Worm (Caenorhabditis elegans) whole organism, L3 larva: ENCODE measurements around the gene F59E12.17.

Experiments used
- R02D3.7 ChIP-seq: fragments of 150-350 bp; optimal IDR thresholded peaks from 2 replicates; lab custom pipeline; 2014; ENCODE audit warnings: missing biosample characterization, missing genetic modification characterization
- ZK546.5 ChIP-seq: sonication (generic microtip); optimal IDR thresholded peaks from 2 replicates; lab custom pipeline; 2017; ENCODE audit warnings: missing biosample characterization, missing genetic modification characterization
- aly-2 ChIP-seq: fragments of 150-350 bp; optimal IDR thresholded peaks from 2 replicates; lab custom pipeline; 2014; ENCODE audit warnings: missing biosample characterization, missing genetic modification characterization
- ama-1 ChIP-seq: fragments of 150-350 bp; optimal IDR thresholded peaks from 2 replicates; lab custom pipeline; 2018
- ceh-16 ChIP-seq: sonication (generic microtip); optimal IDR thresholded peaks from 2 replicates; lab custom pipeline; 2017; ENCODE audit warnings: missing biosample characterization, missing genetic modification characterization
- ceh-28 ChIP-seq: fragments of 150-350 bp; optimal IDR thresholded peaks from 2 replicates; lab custom pipeline; 2014; ENCODE audit warnings: missing biosample characterization, missing genetic modification reagents, missing genetic modification characterization
- ceh-82 ChIP-seq: fragments of 150-350 bp; optimal IDR thresholded peaks from 2 replicates; lab custom pipeline; 2014; ENCODE audit warnings: missing biosample characterization, missing genetic modification characterization
- ceh-9 ChIP-seq: sonication (generic microtip); optimal IDR thresholded peaks from 2 replicates; lab custom pipeline; 2018; ENCODE audit warnings: missing biosample characterization, missing genetic modification characterization
- daf-12 ChIP-seq: fragments of 150-350 bp; optimal IDR thresholded peaks from 2 replicates; lab custom pipeline; 2014; ENCODE audit warnings: missing biosample characterization, missing genetic modification reagents, missing genetic modification characterization
- egl-27 ChIP-seq: sonication (generic microtip); optimal IDR thresholded peaks from 4 replicates; lab custom pipeline; 2017; ENCODE audit warnings: missing biosample characterization, missing genetic modification reagents, missing genetic modification characterization
- egl-5 ChIP-seq: fragments of 150-350 bp; optimal IDR thresholded peaks from 2 replicates; lab custom pipeline; 2017; ENCODE audit warnings: missing biosample characterization, missing genetic modification reagents, missing genetic modification characterization, inconsistent platforms
- elt-1 ChIP-seq: fragments of 150-350 bp; optimal IDR thresholded peaks from 2 replicates; lab custom pipeline; 2014; ENCODE audit warnings: missing biosample characterization, missing genetic modification characterization
- elt-2 ChIP-seq: sonication (generic microtip); optimal IDR thresholded peaks from 2 replicates; lab custom pipeline; 2016; ENCODE audit warnings: missing genetic modification reagents, mild to moderate bottlenecking, missing genetic modification characterization, missing compliant biosample characterization
- elt-3 ChIP-seq, 3 experiments: fragments of 150-350 bp in 1 of 3; sonication (generic microtip) in 2 of 3; optimal IDR thresholded peaks; 2 replicates in 2 of 3; 4 replicates in 1 of 3; lab custom pipeline; 2014 to 2017; ENCODE audit warnings: missing biosample characterization in 3 of 3, missing genetic modification characterization in 3 of 3
- fkh-10 ChIP-seq: sonication (generic microtip); optimal IDR thresholded peaks from 2 replicates; lab custom pipeline; 2017; ENCODE audit warnings: missing biosample characterization, missing genetic modification reagents, missing genetic modification characterization
- fkh-2 ChIP-seq: fragments of 150-350 bp; optimal IDR thresholded peaks from 2 replicates; lab custom pipeline; 2014; ENCODE audit warnings: missing biosample characterization, missing genetic modification reagents, missing genetic modification characterization
- fos-1 ChIP-seq: fragments of 150-350 bp; optimal IDR thresholded peaks from 2 replicates; lab custom pipeline; 2014; ENCODE audit warnings: missing biosample characterization, missing genetic modification characterization
- jun-1 ChIP-seq: fragments of 150-350 bp; optimal IDR thresholded peaks from 2 replicates; lab custom pipeline; 2014; ENCODE audit warnings: missing biosample characterization, missing genetic modification reagents, missing genetic modification characterization
- lin-15B ChIP-seq: fragments of 150-350 bp; optimal IDR thresholded peaks from 2 replicates; lab custom pipeline; 2014; ENCODE audit warnings: missing biosample characterization, missing genetic modification characterization
- lin-39 ChIP-seq: fragments of 150-350 bp; optimal IDR thresholded peaks from 2 replicates; lab custom pipeline; 2018; ENCODE audit warnings: missing biosample characterization, missing genetic modification reagents, missing genetic modification characterization
- lsy-12 ChIP-seq: sonication (generic microtip); optimal IDR thresholded peaks from 2 replicates; lab custom pipeline; 2016; ENCODE audit warnings: mild to moderate bottlenecking, missing genetic modification characterization, missing compliant biosample characterization
- mdl-1 ChIP-seq: fragments of 150-350 bp; optimal IDR thresholded peaks from 2 replicates; lab custom pipeline; 2014; ENCODE audit warnings: missing biosample characterization, missing genetic modification characterization
- mml-1 ChIP-seq: fragments of 150-350 bp; sonication (generic microtip); optimal IDR thresholded peaks from 3 replicates; lab custom pipeline; 2014; ENCODE audit warnings: missing biosample characterization, missing genetic modification characterization
- nfya-1 ChIP-seq: sonication (generic microtip); optimal IDR thresholded peaks from 2 replicates; lab custom pipeline; 2017; ENCODE audit warnings: missing genetic modification characterization, mild to moderate bottlenecking, missing compliant biosample characterization, antibody characterized with exemption, moderate library complexity; ENCODE audit not compliant: insufficient read depth
- nhr-11 ChIP-seq: fragments of 150-350 bp; optimal IDR thresholded peaks from 2 replicates; lab custom pipeline; 2014; ENCODE audit warnings: missing biosample characterization, missing genetic modification characterization
- nhr-12 ChIP-seq: fragments of 150-350 bp; optimal IDR thresholded peaks from 2 replicates; lab custom pipeline; 2014; ENCODE audit warnings: missing biosample characterization, missing genetic modification characterization
- nhr-23 ChIP-seq: fragments of 150-350 bp; optimal IDR thresholded peaks from 2 replicates; lab custom pipeline; 2014; ENCODE audit warnings: missing biosample characterization, missing genetic modification reagents, missing genetic modification characterization
- nhr-237 ChIP-seq: fragments of 150-350 bp; optimal IDR thresholded peaks from 2 replicates; lab custom pipeline; 2014; ENCODE audit warnings: missing biosample characterization, missing genetic modification characterization
- nhr-25 ChIP-seq: sonication (generic microtip); optimal IDR thresholded peaks from 2 replicates; lab custom pipeline; 2017; ENCODE audit warnings: missing biosample characterization, missing genetic modification characterization
- nhr-43 ChIP-seq: sonication (generic microtip); optimal IDR thresholded peaks from 2 replicates; lab custom pipeline; 2016; ENCODE audit warnings: mild to moderate bottlenecking, missing genetic modification characterization, missing compliant biosample characterization; ENCODE audit not compliant: poor library complexity, severe bottlenecking
- nhr-76 ChIP-seq: fragments of 150-350 bp; sonication (generic microtip); optimal IDR thresholded peaks from 5 replicates; lab custom pipeline; 2014; ENCODE audit warnings: missing biosample characterization, missing genetic modification characterization
- nhr-77 ChIP-seq: fragments of 150-350 bp; optimal IDR thresholded peaks from 2 replicates; lab custom pipeline; 2014; ENCODE audit warnings: missing biosample characterization, missing genetic modification characterization
- pha-4 ChIP-seq: fragments of 150-350 bp; optimal IDR thresholded peaks from 2 replicates; lab custom pipeline; 2014; ENCODE audit warnings: missing biosample characterization, missing genetic modification reagents, missing genetic modification characterization
- pqm-1 ChIP-seq: fragments of 150-350 bp; optimal IDR thresholded peaks from 2 replicates; lab custom pipeline; 2017; ENCODE audit warnings: missing biosample characterization, missing genetic modification characterization, inconsistent platforms
- sea-2 ChIP-seq: fragments of 150-350 bp; sonication (generic microtip); optimal IDR thresholded peaks from 4 replicates; lab custom pipeline; 2014; ENCODE audit warnings: missing biosample characterization, missing genetic modification reagents, missing genetic modification characterization
- snpc-4 ChIP-seq: fragments of 150-350 bp; optimal IDR thresholded peaks from 2 replicates; lab custom pipeline; 2014; ENCODE audit warnings: missing biosample characterization, missing genetic modification characterization
- tbx-2 ChIP-seq: sonication (generic microtip); optimal IDR thresholded peaks from 2 replicates; lab custom pipeline; 2016; ENCODE audit warnings: mild to moderate bottlenecking, missing genetic modification characterization, missing compliant biosample characterization
- unc-39 ChIP-seq: sonication (generic microtip); optimal IDR thresholded peaks from 4 replicates; lab custom pipeline; 2017; ENCODE audit warnings: missing biosample characterization, missing genetic modification characterization
- unc-62 ChIP-seq: fragments of 150-350 bp; sonication (generic microtip); optimal IDR thresholded peaks from 4 replicates; lab custom pipeline; 2014; ENCODE audit warnings: missing biosample characterization, missing genetic modification reagents, missing genetic modification characterization
- zag-1 ChIP-seq: fragments of 150-350 bp; optimal IDR thresholded peaks from 2 replicates; lab custom pipeline; 2014; ENCODE audit warnings: missing biosample characterization, missing genetic modification characterization
- ztf-11 ChIP-seq: fragments of 150-350 bp; optimal IDR thresholded peaks from 2 replicates; lab custom pipeline; 2014; ENCODE audit warnings: missing biosample characterization, missing genetic modification characterization
- ztf-4 ChIP-seq: fragments of 150-350 bp; optimal IDR thresholded peaks from 2 replicates; lab custom pipeline; 2014; ENCODE audit warnings: missing biosample characterization, missing genetic modification characterization

Gene F59E12.17

DNA sequence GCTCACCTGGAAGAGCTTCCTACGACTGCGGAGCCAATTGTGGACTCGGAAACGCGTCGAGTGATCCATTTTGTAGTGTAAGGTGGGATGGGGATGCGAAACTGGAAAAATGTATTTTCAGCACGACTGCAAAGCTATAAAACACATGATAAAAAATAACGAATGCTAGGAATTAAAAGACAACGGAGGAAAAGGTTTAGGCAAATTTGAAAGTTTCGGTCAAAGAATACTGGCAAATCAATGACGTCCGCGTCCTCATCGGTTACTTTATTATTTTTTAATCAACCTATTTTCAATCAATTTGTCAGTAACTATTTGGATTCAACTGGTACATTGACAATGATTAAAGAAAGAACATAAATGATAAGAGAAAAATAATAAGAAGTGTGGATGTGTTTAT lies 41.5 kb downstream of the F59E12.17 start, which contains the start of gene C17G10.7:
Gene C17G10.7 (minus strand): TSS at position 101 of the 400 bp plus-strand sequence.
- no peak for TF ChIP-seq egl-27 (tag; lab: Kevin White, UChicago)
- TF ChIP-seq R02D3.7 (tag; lab: Kevin White, UChicago) = no peak
- no peak for TF ChIP-seq mdl-1
- TF ChIP-seq mml-1 (tag; lab: Kevin White, UChicago) = no peak
- TF ChIP-seq nhr-237 (tag; lab: Kevin White, UChicago) = no peak
- TF ChIP-seq nhr-77 (tag; lab: Kevin White, UChicago) = no peak
- TF ChIP-seq sea-2 (GFP tag; lab: Kevin White, UChicago) = no peak
- TF ChIP-seq ZK546.5 (tag; lab: Kevin White, UChicago) = no peak
- TF ChIP-seq nhr-12 (tag; lab: Kevin White, UChicago) = no peak
- no peak for TF ChIP-seq elt-1 (tag; lab: Kevin White, UChicago)
- no peak for TF ChIP-seq nhr-11 (tag; lab: Kevin White, UChicago)
- TF ChIP-seq nhr-76 = no peak
- no peak for TF ChIP-seq aly-2 (tag; lab: Kevin White, UChicago)
- TF ChIP-seq fkh-10 (GFP tag; lab: Kevin White, UChicago) = no peak
- TF ChIP-seq, all 47 proteins: peak for 0

DNA sequence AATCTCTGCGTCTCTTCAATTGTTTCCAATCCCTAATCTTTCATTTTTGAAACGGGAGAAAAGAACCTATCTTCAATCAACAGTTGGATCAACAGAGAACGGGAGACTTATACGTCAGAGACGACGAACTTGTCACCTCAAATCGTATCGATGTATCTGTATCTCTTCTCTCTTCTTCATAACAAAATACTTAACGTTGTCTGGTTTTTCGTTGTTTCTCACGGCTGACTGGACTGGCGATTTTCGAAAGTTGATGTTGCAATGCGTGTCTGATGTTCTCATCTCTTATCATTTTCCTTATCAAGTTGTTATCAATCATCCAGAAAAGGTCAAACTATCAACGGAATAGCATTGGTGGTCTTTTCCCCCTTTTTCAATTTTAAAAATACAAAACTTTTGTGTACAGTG lies 43.7 kb downstream of the F59E12.17 start:
- TF ChIP-seq nfya-1 (tag; lab: Kevin White, UChicago) = no peak
- no peak for TF ChIP-seq ZK546.5 (tag; lab: Kevin White, UChicago)
- TF ChIP-seq nhr-23 (tag; lab: Kevin White, UChicago) = peak; percentile 94
- TF ChIP-seq daf-12 (tag; lab: Kevin White, UChicago) = no peak
- TF ChIP-seq fkh-10 (GFP tag; lab: Kevin White, UChicago) = no peak
- TF ChIP-seq ceh-9 (tag; lab: Kevin White, UChicago) = no peak
- TF ChIP-seq fos-1 = no peak
- peak; percentile 72 for TF ChIP-seq elt-1 (tag; lab: Kevin White, UChicago)
- TF ChIP-seq nhr-43 (tag; lab: Kevin White, UChicago) = peak; percentile 90
- no peak for TF ChIP-seq ztf-11 (tag; lab: Kevin White, UChicago)
- no peak for TF ChIP-seq jun-1 (tag; lab: Kevin White, UChicago)
- peak; percentile 23 for TF ChIP-seq mdl-1
- no peak for TF ChIP-seq fkh-2 (tag; lab: Kevin White, UChicago)
- TF ChIP-seq ceh-28 (tag; lab: Kevin White, UChicago) = peak; percentile 80
- no peak for TF ChIP-seq snpc-4 (tag; lab: Kevin White, UChicago)
- TF ChIP-seq egl-27 (tag; lab: Kevin White, UChicago) = no peak
- peak; percentile 85 for TF ChIP-seq nhr-25 (tag; lab: Kevin White, UChicago)
- no peak for TF ChIP-seq sea-2 (GFP tag; lab: Kevin White, UChicago)
- peak; percentile 39 for TF ChIP-seq tbx-2
- peak; percentile 22 for TF ChIP-seq nhr-77 (tag; lab: Kevin White, UChicago)
- peak; percentile 48 for TF ChIP-seq nhr-76
- no peak for TF ChIP-seq aly-2 (tag; lab: Kevin White, UChicago)
- TF ChIP-seq ama-1 (lab: Kevin White, UChicago) = no peak
- TF ChIP-seq lin-39 = no peak
- no peak for TF ChIP-seq nhr-11 (tag; lab: Kevin White, UChicago)
- TF ChIP-seq lin-15B (tag; lab: Kevin White, UChicago) = no peak
- TF ChIP-seq ztf-4 (tag; lab: Kevin White, UChicago) = no peak
- TF ChIP-seq R02D3.7 (tag; lab: Kevin White, UChicago) = peak; percentile 40
- no peak for TF ChIP-seq ceh-82 (tag; lab: Kevin White, UChicago)
- no peak for TF ChIP-seq nhr-237 (tag; lab: Kevin White, UChicago)
- peak; percentile 89 for TF ChIP-seq elt-2 (tag; lab: Kevin White, UChicago)
- no peak for TF ChIP-seq pha-4 (tag; lab: Kevin White, UChicago)
- no peak for TF ChIP-seq egl-5 (tag; lab: Kevin White, UChicago)
- TF ChIP-seq zag-1 = no peak
- TF ChIP-seq ceh-16 (tag; lab: Kevin White, UChicago) = no peak
- no peak for TF ChIP-seq nhr-12 (tag; lab: Kevin White, UChicago)
- TF ChIP-seq elt-3 (tag; optimal IDR thresholded peaks at IDR 0.05; lab: Kevin White, UChicago) = peak; percentile 93 to 96 (median 93)
- no peak for TF ChIP-seq pqm-1
- no peak for TF ChIP-seq unc-39
- TF ChIP-seq lsy-12 (tag; lab: Kevin White, UChicago) = peak; percentile 5
- peak; percentile 93 for TF ChIP-seq unc-62
- TF ChIP-seq mml-1 (tag; lab: Kevin White, UChicago) = no peak
